Worm (Caenorhabditis elegans) whole organism, mixed stage, embryonic: Measurements from ENCODE around the gene wrt-6.

Experiments used
- M03D4.4 ChIP-seq: sonication (generic microtip); optimal IDR thresholded peaks from 2 replicates; lab custom pipeline; 2017; ENCODE audit warnings: mild to moderate bottlenecking, missing genetic modification characterization, missing compliant biosample characterization
- bed-3 ChIP-seq: fragments of 200-800 bp; sonication (Bioruptor generic); optimal IDR thresholded peaks from 3 replicates; lab custom pipeline; 2018; ENCODE audit warnings: mild to moderate bottlenecking, missing genetic modification characterization, moderate library complexity, missing compliant biosample characterization
- blmp-1 ChIP-seq: fragments of 150-350 bp; optimal IDR thresholded peaks from 2 replicates; lab custom pipeline; 2014; ENCODE audit warnings: missing biosample characterization, missing genetic modification characterization
- ceh-39 ChIP-seq: fragments of 150-350 bp; optimal IDR thresholded peaks from 2 replicates; lab custom pipeline; 2014; ENCODE audit warnings: missing biosample characterization, missing genetic modification characterization
- ceh-43 ChIP-seq: fragments of 200-800 bp; sonication (Bioruptor generic); optimal IDR thresholded peaks from 2 replicates; lab custom pipeline; 2018; ENCODE audit warnings: mild to moderate bottlenecking, missing genetic modification characterization, moderate library complexity, missing compliant biosample characterization
- ces-1 ChIP-seq: fragments of 150-350 bp; optimal IDR thresholded peaks from 2 replicates; lab custom pipeline; 2014; ENCODE audit warnings: missing biosample characterization, missing genetic modification reagents, missing genetic modification characterization
- cnd-1 ChIP-seq: fragments of 200-800 bp; sonication (Bioruptor generic); optimal IDR thresholded peaks from 2 replicates; lab custom pipeline; 2018; ENCODE audit warnings: mild to moderate bottlenecking, missing genetic modification characterization, missing compliant biosample characterization
- elt-3 ChIP-seq: fragments of 150-350 bp; optimal IDR thresholded peaks from 2 replicates; lab custom pipeline; 2014; ENCODE audit warnings: missing biosample characterization, missing genetic modification characterization
- flh-1 ChIP-seq: fragments of 200-800 bp; sonication (Bioruptor generic); optimal IDR thresholded peaks from 2 replicates; lab custom pipeline; 2018; ENCODE audit warnings: mild to moderate bottlenecking, missing genetic modification characterization, moderate library complexity, missing compliant biosample characterization
- ham-2 ChIP-seq: fragments of 200-800 bp; sonication (Bioruptor generic); optimal IDR thresholded peaks from 2 replicates; lab custom pipeline; 2018; ENCODE audit warnings: mild to moderate bottlenecking, missing genetic modification characterization, missing compliant biosample characterization
- hlh-1 ChIP-seq: fragments of 150-350 bp; optimal IDR thresholded peaks from 2 replicates; lab custom pipeline; 2014; ENCODE audit warnings: missing biosample characterization, missing genetic modification reagents, missing genetic modification characterization
- lin-13 ChIP-seq: fragments of 150-350 bp; optimal IDR thresholded peaks from 2 replicates; lab custom pipeline; 2014; ENCODE audit warnings: missing biosample characterization, missing genetic modification characterization
- lin-32 ChIP-seq: fragments of 200-800 bp; sonication (Bioruptor generic); optimal IDR thresholded peaks from 2 replicates; lab custom pipeline; 2018; ENCODE audit warnings: mild to moderate bottlenecking, missing genetic modification characterization, missing compliant biosample characterization
- lsy-2 ChIP-seq: fragments of 150-350 bp; optimal IDR thresholded peaks from 2 replicates; lab custom pipeline; 2014; ENCODE audit warnings: missing biosample characterization, missing genetic modification characterization
- mab-5 ChIP-seq: fragments of 150-350 bp; optimal IDR thresholded peaks from 2 replicates; lab custom pipeline; 2014; ENCODE audit warnings: missing biosample characterization, missing genetic modification characterization
- mep-1 ChIP-seq: fragments of 150-350 bp; optimal IDR thresholded peaks from 2 replicates; lab custom pipeline; 2017; ENCODE audit warnings: missing biosample characterization, missing genetic modification reagents, missing genetic modification characterization, inconsistent platforms
- mls-2 ChIP-seq: sonication (generic microtip); optimal IDR thresholded peaks from 2 replicates; lab custom pipeline; 2016; ENCODE audit warnings: mild to moderate bottlenecking, missing genetic modification characterization, moderate library complexity, missing compliant biosample characterization
- nhr-12 ChIP-seq: fragments of 150-350 bp; optimal IDR thresholded peaks from 2 replicates; lab custom pipeline; 2014; ENCODE audit warnings: missing biosample characterization, missing genetic modification characterization
- nhr-2 ChIP-seq: fragments of 150-350 bp; optimal IDR thresholded peaks from 2 replicates; lab custom pipeline; 2014; ENCODE audit warnings: missing biosample characterization, missing genetic modification characterization
- nhr-237 ChIP-seq: fragments of 150-350 bp; optimal IDR thresholded peaks from 2 replicates; lab custom pipeline; 2014; ENCODE audit warnings: missing biosample characterization, missing genetic modification characterization
- nhr-28 ChIP-seq: fragments of 150-350 bp; optimal IDR thresholded peaks from 2 replicates; lab custom pipeline; 2014; ENCODE audit warnings: missing biosample characterization, missing genetic modification characterization
- pha-4 ChIP-seq: fragments of 150-350 bp; optimal IDR thresholded peaks from 2 replicates; lab custom pipeline; 2018; ENCODE audit warnings: missing biosample characterization, missing genetic modification reagents, missing genetic modification characterization
- snpc-4 ChIP-seq: fragments of 150-350 bp; optimal IDR thresholded peaks from 2 replicates; lab custom pipeline; 2014; ENCODE audit warnings: missing biosample characterization, missing genetic modification characterization
- sptf-1 ChIP-seq: sonication (generic microtip); optimal IDR thresholded peaks from 2 replicates; lab custom pipeline; 2017; ENCODE audit warnings: mild to moderate bottlenecking, missing genetic modification characterization, moderate library complexity, missing compliant biosample characterization
- tbx-8 ChIP-seq: fragments of 200-800 bp; sonication (Bioruptor generic); optimal IDR thresholded peaks from 2 replicates; lab custom pipeline; 2018; ENCODE audit warnings: mild to moderate bottlenecking, missing genetic modification characterization, moderate library complexity, missing compliant biosample characterization
- unc-120 ChIP-seq: sonication (generic microtip); optimal IDR thresholded peaks from 2 replicates; lab custom pipeline; 2017; ENCODE audit warnings: missing genetic modification characterization, missing compliant biosample characterization; ENCODE audit not compliant: poor library complexity, severe bottlenecking
- unc-39 ChIP-seq: fragments of 150-350 bp; optimal IDR thresholded peaks from 2 replicates; lab custom pipeline; 2014; ENCODE audit warnings: missing biosample characterization, missing genetic modification characterization
- unc-62 ChIP-seq: fragments of 150-350 bp; optimal IDR thresholded peaks from 2 replicates; lab custom pipeline; 2014; ENCODE audit warnings: missing biosample characterization, missing genetic modification reagents, missing genetic modification characterization
- zip-8 ChIP-seq: fragments of 150-350 bp; optimal IDR thresholded peaks from 2 replicates; lab custom pipeline; 2014; ENCODE audit warnings: missing biosample characterization, missing genetic modification characterization

wrt-6 gene

ce11 chrX:3492431-3492830 lies 12.4 kb downstream of the wrt-6 start:
- TF ChIP-seq ceh-39 (tag; lab: Kevin White, UChicago): no peak
- TF ChIP-seq blmp-1 (tag; lab: Kevin White, UChicago): no peak
- no peak for TF ChIP-seq zip-8 (tag; lab: Kevin White, UChicago)
- TF ChIP-seq M03D4.4 (tag; lab: Kevin White, UChicago): no peak
- TF ChIP-seq ces-1 (GFP tag; lab: Kevin White, UChicago): no peak
- TF ChIP-seq sptf-1 (tag; lab: Kevin White, UChicago): no peak
- no peak for TF ChIP-seq pha-4 (tag; lab: Kevin White, UChicago)

ce11 chrX:3494634-3495033 lies 14.6 kb downstream of the wrt-6 start:
- TF ChIP-seq unc-62 (GFP tag; lab: Kevin White, UChicago): peak; percentile 79
- no peak for TF ChIP-seq flh-1 (GFP tag; lab: Kevin White, UChicago)
- no peak for TF ChIP-seq lsy-2 (tag; lab: Kevin White, UChicago)
- TF ChIP-seq unc-39 (tag; lab: Kevin White, UChicago): no peak
- TF ChIP-seq nhr-2: no peak
- TF ChIP-seq blmp-1 (tag; lab: Kevin White, UChicago): no peak
- TF ChIP-seq elt-3 (tag; lab: Kevin White, UChicago): no peak
- peak; percentile 36 for TF ChIP-seq hlh-1 (tag; lab: Kevin White, UChicago)
- TF ChIP-seq ham-2 (GFP tag; lab: Kevin White, UChicago): no peak
- no peak for TF ChIP-seq bed-3 (GFP tag; lab: Kevin White, UChicago)
- TF ChIP-seq ceh-43: no peak
- TF ChIP-seq mls-2 (tag; lab: Kevin White, UChicago): no peak
- TF ChIP-seq cnd-1 (tag; lab: Kevin White, UChicago): no peak

ce11 chrX:3495776-3496175 lies 15.7 kb downstream of the wrt-6 start, which contains the start of gene glt-1:
glt-1 (plus strand) TSS chrX:3496026.
- TF ChIP-seq hlh-1 (tag; lab: Kevin White, UChicago) (no peak), lsy-2 (tag; lab: Kevin White, UChicago) (no peak), M03D4.4 (tag; lab: Kevin White, UChicago) (no peak)
- TF ChIP-seq, all 35 proteins: peak for 0

ce11 chrX:3498953-3499352 lies 18.9 kb downstream of the wrt-6 start, which contains the start of gene C12D12.1:
C12D12.1 (plus strand) TSS chrX:3499253.
- TF ChIP-seq unc-120 (tag; lab: Kevin White, UChicago) (no peak), unc-39 (tag; lab: Kevin White, UChicago) (no peak), M03D4.4 (tag; lab: Kevin White, UChicago) (no peak), lin-13 (no peak), mab-5 (tag; lab: Kevin White, UChicago) (no peak), mep-1 (tag; lab: Kevin White, UChicago) (no peak), hlh-1 (tag; lab: Kevin White, UChicago) (no peak), lin-32 (GFP tag; lab: Kevin White, UChicago) (no peak), nhr-2 (no peak), elt-3 (tag; lab: Kevin White, UChicago) (no peak), mls-2 (tag; lab: Kevin White, UChicago) (no peak), unc-62 (GFP tag; lab: Kevin White, UChicago) (no peak), pha-4 (tag; lab: Kevin White, UChicago) (no peak), ceh-39 (tag; lab: Kevin White, UChicago) (no peak), tbx-8 (GFP tag; lab: Kevin White, UChicago) (no peak), bed-3 (GFP tag; lab: Kevin White, UChicago) (no peak), sptf-1 (tag; lab: Kevin White, UChicago) (no peak), lsy-2 (tag; lab: Kevin White, UChicago) (no peak), cnd-1 (tag; lab: Kevin White, UChicago) (no peak), ham-2 (GFP tag; lab: Kevin White, UChicago) (no peak)

- no peak for TF ChIP-seq nhr-28
These were observed 19.8 kb downstream of the wrt-6 start for ce11 chrX:3499867-3500266.

- TF ChIP-seq M03D4.4 (tag; lab: Kevin White, UChicago): no peak
- no peak for TF ChIP-seq lsy-2 (tag; lab: Kevin White, UChicago)
- no peak for TF ChIP-seq unc-62 (GFP tag; lab: Kevin White, UChicago)
- TF ChIP-seq nhr-12: no peak
- no peak for TF ChIP-seq cnd-1 (tag; lab: Kevin White, UChicago)
- no peak for TF ChIP-seq lin-32 (GFP tag; lab: Kevin White, UChicago)
- no peak for TF ChIP-seq unc-39 (tag; lab: Kevin White, UChicago)
- no peak for TF ChIP-seq flh-1 (GFP tag; lab: Kevin White, UChicago)
- TF ChIP-seq snpc-4 (tag; lab: Kevin White, UChicago): no peak
- no peak for TF ChIP-seq nhr-237 (tag; lab: Kevin White, UChicago)
- TF ChIP-seq mab-5 (tag; lab: Kevin White, UChicago): no peak
- TF ChIP-seq ceh-43: no peak
- TF ChIP-seq ces-1 (GFP tag; lab: Kevin White, UChicago): no peak
- TF ChIP-seq zip-8 (tag; lab: Kevin White, UChicago): no peak
These were observed 20.3 kb downstream of the wrt-6 start for ce11 chrX:3500357-3500756.
